Worm (Caenorhabditis elegans) whole organism, young adult: Measurements from ENCODE around the gene Y27F2A.10.
"Not testable (repeated sequence)": the region's sequence is repeated elsewhere in the genome, so short reads cannot be mapped to it uniquely, and the experiment has no call there.

Source experiments
- bed-1 ChIP-seq: fragments of 200-800 bp; sonication (Bioruptor generic); IDR thresholded peaks from 2 replicates; pipeline ENCODE4 v1.3.6; 2022; ENCODE audit warnings: missing genetic modification reagents, missing genetic modification characterization, missing compliant biosample characterization
- dpl-1 ChIP-seq: fragments of 150-350 bp; optimal IDR thresholded peaks from 2 replicates; lab custom pipeline; 2014; ENCODE audit warnings: missing biosample characterization, missing genetic modification reagents, missing genetic modification characterization
- tbp1 ChIP-seq: fragments of 200-800 bp; sonication (Bioruptor generic); optimal IDR thresholded peaks from 2 replicates; lab custom pipeline; 2018; ENCODE audit warnings: mild to moderate bottlenecking, missing genetic modification characterization, missing compliant biosample characterization

- not testable (repeated sequence) for TF ChIP-seq dpl-1 (GFP tag; lab: Kevin White, UChicago); bed-1 (GFP tag; lab: Robert Waterston, UW); tbp1
Measured at ce11 chrII:3215762-3216161, 43.7 kb upstream of the Y27F2A.10 start, which contains the start of gene ZC239.3.
